Fruit fly (Drosophila melanogaster): ENCODE data around the gene CG14826.

CG14826 gene

DNA sequence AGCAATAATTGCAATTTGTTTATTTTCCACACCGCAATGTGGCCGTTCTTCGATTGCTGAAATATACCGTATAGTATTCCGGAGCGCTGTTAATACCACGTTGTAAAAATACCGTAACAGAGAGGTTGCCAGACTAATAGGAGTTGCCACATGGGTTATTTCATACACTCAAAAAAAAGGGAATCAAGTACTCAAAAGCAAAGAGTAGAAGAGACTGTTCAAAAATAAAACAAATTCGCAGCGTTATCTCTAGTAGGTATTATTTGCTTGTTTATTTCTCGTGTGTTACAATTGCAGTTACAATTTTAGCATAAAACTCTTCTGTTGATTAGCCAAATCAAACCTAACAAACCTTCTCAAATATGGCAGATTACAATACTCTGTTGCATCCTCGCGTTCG lies 16.2 kb downstream of the CG14826 start, which contains the start of gene MED4 (continued):
- TF ChIP-seq Blimp-1 (GFP tag; optimal IDR thresholded peaks at IDR 0.05) = peak; percentile 63
- TF ChIP-seq abd-A (tag; optimal IDR thresholded peaks at IDR 0.05) = no peak
- no peak for TF ChIP-seq eve (GFP tag; optimal IDR thresholded peaks at IDR 0.05)
- TF ChIP-seq CG17829 (tag; optimal IDR thresholded peaks at IDR 0.05) = peak; percentile 69
- peak; percentile 94 for TF ChIP-seq MBD-R2 (GFP tag; IDR thresholded peaks at IDR 0.05)
- TF ChIP-seq MTF-1 (GFP tag; optimal IDR thresholded peaks at IDR 0.05; ENCODE audit: borderline replicate concordance) = peak; percentile 65
- TF ChIP-seq B-H1 (GFP tag; IDR thresholded peaks at IDR 0.05) = peak; percentile 43; the same call in 2 of the 3 replicates
- TF ChIP-seq sima (GFP tag; optimal IDR thresholded peaks at IDR 0.05) = no peak
- no peak for TF ChIP-seq CG8478 (optimal IDR thresholded peaks at IDR 0.05)
- TF ChIP-seq sim (GFP tag; IDR thresholded peaks at IDR 0.05) = peak; percentile 45; the same call in 1 of the 2 replicates
- peak; percentile 49 for TF ChIP-seq oc (tag; optimal IDR thresholded peaks at IDR 0.05)
- peak; percentile 64; the same call in 1 of the 2 replicates for TF ChIP-seq Taf1 (GFP tag; IDR thresholded peaks at IDR 0.05)
- peak; percentile 67; the same call in 1 of the 2 replicates for TF ChIP-seq E2f2 (GFP tag; IDR thresholded peaks at IDR 0.05)
- peak; percentile 91 for TF ChIP-seq mam (GFP tag; optimal IDR thresholded peaks at IDR 0.05)
- no peak for TF ChIP-seq Oaz (GFP tag; IDR thresholded peaks at IDR 0.05)
- TF ChIP-seq CG13624 (GFP tag; optimal IDR thresholded peaks at IDR 0.05) = peak; percentile 86
- peak; percentile 89 for TF ChIP-seq Rfx (GFP tag; IDR thresholded peaks at IDR 0.05)
- peak; percentile 59 for TF ChIP-seq Ssrp (tag; optimal IDR thresholded peaks at IDR 0.05)
- TF ChIP-seq lilli (GFP tag; optimal IDR thresholded peaks at IDR 0.05) = peak; percentile 89
- TF ChIP-seq dmrt99B (tag; optimal IDR thresholded peaks at IDR 0.05) = no peak
- TF ChIP-seq danr (GFP tag; IDR thresholded peaks at IDR 0.05) = 0 out of 2 replicates have a peak, but pooled peaks have one; percentile 25
- peak; percentile 77 for TF ChIP-seq CG2712 (tag; optimal IDR thresholded peaks at IDR 0.05)
- TF ChIP-seq CG33557 (GFP tag; optimal IDR thresholded peaks at IDR 0.05) = peak; percentile 37
- TF ChIP-seq Tbp (GFP tag; optimal IDR thresholded peaks at IDR 0.05) = no peak
- peak; percentile 66 for TF ChIP-seq ab (GFP tag; optimal IDR thresholded peaks at IDR 0.05)
- no peak for TF ChIP-seq Jarid2 (GFP tag; optimal IDR thresholded peaks at IDR 0.05)
- TF ChIP-seq Dref (GFP tag; IDR thresholded peaks at IDR 0.05) = peak; percentile 43
- peak; percentile 73 for TF ChIP-seq CG30020 (tag; optimal IDR thresholded peaks at IDR 0.05)
- TF ChIP-seq Med (GFP tag) = peak; percentile 97
- peak; percentile 86 to 92 for TF ChIP-seq dpn (GFP tag; optimal IDR thresholded peaks at IDR 0.05)
- TF ChIP-seq CG2120 (GFP tag; optimal IDR thresholded peaks at IDR 0.05) = peak; percentile 92
- TF ChIP-seq gce (GFP tag; IDR thresholded peaks at IDR 0.05) = 0 out of 3 replicates have a peak, but pooled peaks have one; percentile 52
- peak; percentile 52; the same call in 1 of the 2 replicates for TF ChIP-seq al (GFP tag; IDR thresholded peaks at IDR 0.05)
- peak; percentile 77 for TF ChIP-seq CG1602 (GFP tag; optimal IDR thresholded peaks at IDR 0.05)
- peak; percentile 8 for TF ChIP-seq run (tag; optimal IDR thresholded peaks at IDR 0.05)
- peak; percentile 62 for TF ChIP-seq Mad (GFP tag; optimal IDR thresholded peaks at IDR 0.05)
- TF ChIP-seq Ptx1 (GFP tag; IDR thresholded peaks at IDR 0.05) = peak; percentile 74
- TF ChIP-seq Deaf1 (tag; optimal IDR thresholded peaks at IDR 0.05) = peak; percentile 37
- peak; percentile 68 to 82 for TF ChIP-seq chif (GFP tag; optimal IDR thresholded peaks at IDR 0.05)
- no peak for TF ChIP-seq yki (optimal IDR thresholded peaks at IDR 0.05)
- peak; percentile 85 for TF ChIP-seq pnt (GFP tag; optimal IDR thresholded peaks at IDR 0.05)
- TF ChIP-seq pita (GFP tag; optimal IDR thresholded peaks at IDR 0.05) = no peak
- peak; percentile 88 for TF ChIP-seq fu2 (GFP tag; optimal IDR thresholded peaks at IDR 0.05)
- peak; percentile 71 for TF ChIP-seq CG12236 (GFP tag; optimal IDR thresholded peaks at IDR 0.05)
- peak; percentile 65 for TF ChIP-seq gsb-n (tag; optimal IDR thresholded peaks at IDR 0.05)
- TF ChIP-seq ato (GFP tag; IDR thresholded peaks at IDR 0.05; ENCODE audit: partially characterized antibody) = no peak
- TF ChIP-seq CG12744 (GFP tag; optimal IDR thresholded peaks at IDR 0.05) = peak; percentile 69
- peak; percentile 75 for TF ChIP-seq p53 (GFP tag; optimal IDR thresholded peaks at IDR 0.05)
- TF ChIP-seq CG6254 (GFP tag; optimal IDR thresholded peaks at IDR 0.05) = peak; percentile 29
- peak; percentile 83 for TF ChIP-seq Atf-2 (GFP tag; optimal IDR thresholded peaks at IDR 0.05)
- no peak for TF ChIP-seq sc (optimal IDR thresholded peaks at IDR 0.05)
- no peak for TF ChIP-seq sc (GFP tag; optimal IDR thresholded peaks at IDR 0.05)
- peak; percentile 79 for TF ChIP-seq Xrp1 (GFP tag; IDR thresholded peaks at IDR 0.05)

Measured in whole organism, embryonic.